Worm (Caenorhabditis elegans): ENCODE measurements around the gene C04G6.13.

ce11 chrII:5058036-5058435 is 36.0 kb upstream of the C04G6.13 start, which contains the start of gene C27A2.12:
- TF ChIP-seq unc-120 (tag; optimal IDR thresholded peaks at IDR 0.05; ENCODE audit: poor library complexity, severe bottlenecking) = no peak
- no peak for TF ChIP-seq nhr-28 (tag; optimal IDR thresholded peaks at IDR 0.05)
- TF ChIP-seq unc-62 (GFP tag; optimal IDR thresholded peaks at IDR 0.05) = no peak
- TF ChIP-seq snpc-4 (tag; optimal IDR thresholded peaks at IDR 0.05) = no peak
- no peak for TF ChIP-seq cnd-1 (tag; optimal IDR thresholded peaks at IDR 0.05)
- no peak for TF ChIP-seq mep-1 (tag; optimal IDR thresholded peaks at IDR 0.05)

All from whole organism, mixed stage, embryonic.